Fruit fly (Drosophila melanogaster): ENCODE measurements around the gene Ugt303A1.

The Ugt303A1 gene

DNA sequence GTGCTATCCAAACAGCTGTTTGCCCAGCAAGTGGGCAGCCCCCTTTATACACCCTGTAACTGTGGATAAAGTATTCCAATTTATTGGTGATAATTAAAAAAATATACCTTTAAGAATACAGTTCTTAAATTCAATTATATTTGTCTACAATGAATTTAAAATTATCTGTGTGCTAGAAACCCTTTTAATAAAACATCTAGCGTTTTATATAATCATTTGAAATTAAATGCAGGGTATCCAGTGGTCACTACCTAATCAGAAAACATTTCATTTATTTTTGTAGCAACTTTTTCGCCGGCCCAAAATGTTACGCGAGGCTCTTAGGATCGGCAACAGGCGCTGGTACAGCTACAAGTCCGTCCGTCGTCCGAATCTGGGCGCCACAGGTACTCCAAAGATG is 51.2 kb downstream of the Ugt303A1 start, which contains the start of gene CG17726 (continued):
- TF ChIP-seq inv (GFP tag; IDR thresholded peaks at IDR 0.05; ENCODE audit: partially characterized antibody) (no peak), stwl (tag; optimal IDR thresholded peaks at IDR 0.05) (peak; percentile 80), pb (GFP tag; optimal IDR thresholded peaks at IDR 0.05) (peak; percentile 57), cwo (GFP tag; optimal IDR thresholded peaks at IDR 0.05) (peak; percentile 89), sima (GFP tag; optimal IDR thresholded peaks at IDR 0.05) (peak; percentile 66), lola (GFP tag; optimal IDR thresholded peaks at IDR 0.05) (peak in 1 of 3 experiments; percentile 98), CG10431 (GFP tag; optimal IDR thresholded peaks at IDR 0.05) (peak; percentile 91), gcm2 (GFP tag; optimal IDR thresholded peaks at IDR 0.05) (peak; percentile 69), h (optimal IDR thresholded peaks at IDR 0.05) (no peak), CG9727 (GFP tag; optimal IDR thresholded peaks at IDR 0.05) (peak; percentile 97), dm (GFP tag; optimal IDR thresholded peaks at IDR 0.05) (peak; percentile 79), CG42726 (GFP tag; IDR thresholded peaks at IDR 0.05; ENCODE audit: partially characterized antibody) (no peak), ind (GFP tag; optimal IDR thresholded peaks at IDR 0.05) (peak; percentile 96), CG16813 (GFP tag; IDR thresholded peaks at IDR 0.05; ENCODE audit: partially characterized antibody) (no peak), CG7987 (GFP tag; optimal IDR thresholded peaks at IDR 0.05) (peak; percentile 65), zfh1 (GFP tag; IDR thresholded peaks at IDR 0.05) (peak; percentile 98), Hr3 (GFP tag; optimal IDR thresholded peaks at IDR 0.05) (peak; percentile 97), Six4 (GFP tag; optimal IDR thresholded peaks at IDR 0.05) (peak; percentile 96), emc (GFP tag; optimal IDR thresholded peaks at IDR 0.05) (peak; percentile 54), mld (GFP tag; IDR thresholded peaks at IDR 0.05; ENCODE audit: partially characterized antibody) (no peak), Mes4 (GFP tag; optimal IDR thresholded peaks at IDR 0.05) (peak; percentile 89), CG4730 (GFP tag; IDR thresholded peaks at IDR 0.05) (peak; percentile 98), so (GFP tag; IDR thresholded peaks at IDR 0.05) (peak; percentile 99), CG9876 (GFP tag; optimal IDR thresholded peaks at IDR 0.05) (peak; percentile 52), CG10979 (tag; optimal IDR thresholded peaks at IDR 0.05) (peak; percentile 97), Spps (tag; optimal IDR thresholded peaks at IDR 0.05) (peak; percentile 96), bcd (GFP tag; optimal IDR thresholded peaks at IDR 0.05) (peak; percentile 95), GATAe (GFP tag; conservative IDR thresholded peaks at IDR 0.05) (peak; percentile 88), phol (tag; optimal IDR thresholded peaks at IDR 0.05) (peak; percentile 96), ranshi (GFP tag; IDR thresholded peaks at IDR 0.05) (peak; percentile 98), CG2712 (tag; optimal IDR thresholded peaks at IDR 0.05) (peak; percentile 99), CG10321 (GFP tag; IDR thresholded peaks at IDR 0.05) (peak; percentile 86), az2 (GFP tag; optimal IDR thresholded peaks at IDR 0.05) (peak; percentile 98), CG8478 (optimal IDR thresholded peaks at IDR 0.05) (no peak), CG6765 (GFP tag; optimal IDR thresholded peaks at IDR 0.05) (peak; percentile 89), slou (GFP tag; optimal IDR thresholded peaks at IDR 0.05) (peak; percentile 86), CG2116 (GFP tag; optimal IDR thresholded peaks at IDR 0.05) (peak; percentile 86), dati (GFP tag; IDR thresholded peaks at IDR 0.05) (peak; percentile 94), CrebB (tag; optimal IDR thresholded peaks at IDR 0.05) (peak; percentile 96), ab (GFP tag; optimal IDR thresholded peaks at IDR 0.05) (peak; percentile 27), CG18619 (GFP tag; optimal IDR thresholded peaks at IDR 0.05) (peak; percentile 94), CG3995 (GFP tag; optimal IDR thresholded peaks at IDR 0.05) (peak; percentile 74), CG34422 (GFP tag; IDR thresholded peaks at IDR 0.05) (peak; percentile 98), CG6689 (GFP tag; IDR thresholded peaks at IDR 0.05) (peak; percentile 99), Fer1 (GFP tag; optimal IDR thresholded peaks at IDR 0.05) (peak; percentile 94), CG8924 (tag; optimal IDR thresholded peaks at IDR 0.05) (peak; percentile 99), shn (GFP tag; optimal IDR thresholded peaks at IDR 0.05) (peak; percentile 79), sd (tag; optimal IDR thresholded peaks at IDR 0.05) (peak; percentile 92), Dad (GFP tag; optimal IDR thresholded peaks at IDR 0.05) (peak; percentile 84), gfzf (GFP tag; optimal IDR thresholded peaks at IDR 0.05) (peak; percentile 20), Dp (GFP tag; optimal IDR thresholded peaks at IDR 0.05) (peak; percentile 19), NC2β (GFP tag; optimal IDR thresholded peaks at IDR 0.05) (peak; percentile 76)
